Worm (Caenorhabditis elegans) whole organism, young adult: ENCODE data around the gene mdf-2.
A peak's percentile ranks its signal among the peaks of the same experiment; 100 is the strongest.

Experiments
- B0336.3 ChIP-seq: fragments of 200-800 bp; sonication (Bioruptor generic); IDR thresholded peaks from 2 replicates; pipeline ENCODE4 v1.3.6; 2022; ENCODE audit warnings: missing genetic modification characterization, missing compliant biosample characterization
- C06A6.2 ChIP-seq: fragments of 200-800 bp; sonication (Bioruptor generic); conservative IDR thresholded peaks from 2 replicates; pipeline ENCODE4 v1.3.6; 2022; ENCODE audit warnings: missing genetic modification characterization, missing compliant biosample characterization
- C17E4.6 ChIP-seq: fragments of 200-800 bp; sonication (Bioruptor generic); IDR thresholded peaks from 2 replicates; pipeline ENCODE4 v1.3.6; 2022; ENCODE audit warnings: missing genetic modification reagents, missing genetic modification characterization, missing compliant biosample characterization
- D2030.7 ChIP-seq: fragments of 200-800 bp; sonication (Bioruptor generic); IDR thresholded peaks from 2 replicates; pipeline ENCODE4 v1.3.6; 2022; ENCODE audit warnings: missing genetic modification reagents, missing genetic modification characterization, missing compliant biosample characterization
- F10E7.11 ChIP-seq: sonication (generic microtip); optimal IDR thresholded peaks from 2 replicates; lab custom pipeline; 2017; ENCODE audit warnings: mild to moderate bottlenecking, missing genetic modification characterization, moderate library complexity, missing compliant biosample characterization
- F33H1.4 ChIP-seq: fragments of 200-800 bp; sonication (Bioruptor generic); IDR thresholded peaks from 2 replicates; pipeline ENCODE4 v1.3.6; 2022; ENCODE audit warnings: missing genetic modification reagents, missing genetic modification characterization, missing compliant biosample characterization
- F37B4.10 ChIP-seq: fragments of 200-800 bp; sonication (Bioruptor generic); IDR thresholded peaks from 2 replicates; pipeline ENCODE4 v1.3.6; 2022; ENCODE audit warnings: missing genetic modification characterization, missing compliant biosample characterization
- F49E8.2 ChIP-seq: sonication (generic microtip); optimal IDR thresholded peaks from 3 replicates; lab custom pipeline; 2017; ENCODE audit warnings: missing genetic modification characterization, mild to moderate bottlenecking, missing compliant biosample characterization, antibody characterized with exemption, moderate library complexity; ENCODE audit not compliant: insufficient read depth
- F52B5.7 ChIP-seq: sonication (generic microtip); optimal IDR thresholded peaks from 2 replicates; lab custom pipeline; 2016; ENCODE audit warnings: mild to moderate bottlenecking, missing genetic modification characterization, missing compliant biosample characterization
- K12H6.12 ChIP-seq: fragments of 200-800 bp; sonication (Bioruptor generic); optimal IDR thresholded peaks from 2 replicates; lab custom pipeline; 2018; ENCODE audit warnings: mild to moderate bottlenecking, missing genetic modification characterization, missing compliant biosample characterization
- Y53F4B.3 ChIP-seq: fragments of 200-800 bp; sonication (Bioruptor generic); IDR thresholded peaks from 2 replicates; pipeline ENCODE4 v1.3.6; 2022; ENCODE audit warnings: missing genetic modification reagents, missing genetic modification characterization, missing compliant biosample characterization
- ama-1 ChIP-seq, 3 experiments: fragments of 150-350 bp in 1 of 3; sonication (generic microtip) in 2 of 3; optimal IDR thresholded peaks; 2 replicates each; lab custom pipeline; 2014 to 2018; ENCODE audit warnings: missing biosample characterization in 2 of 3, missing genetic modification characterization in 2 of 3, missing genetic modification reagents in 2 of 3
- aptf-2 ChIP-seq: fragments of 200-800 bp; sonication (Bioruptor generic); conservative IDR thresholded peaks from 2 replicates; pipeline ENCODE4 v1.3.6; 2022; ENCODE audit warnings: missing genetic modification reagents, missing genetic modification characterization, missing compliant biosample characterization
- attf-3 ChIP-seq: fragments of 200-800 bp; sonication (Bioruptor generic); conservative IDR thresholded peaks from 2 replicates; pipeline ENCODE4 v1.3.6; 2022; ENCODE audit warnings: missing genetic modification reagents, missing genetic modification characterization, missing compliant biosample characterization
- attf-6 ChIP-seq: fragments of 200-800 bp; sonication (Bioruptor generic); IDR thresholded peaks from 2 replicates; pipeline ENCODE4 v1.3.6; 2022; ENCODE audit warnings: missing genetic modification reagents, missing genetic modification characterization, missing compliant biosample characterization
- bed-1 ChIP-seq: fragments of 200-800 bp; sonication (Bioruptor generic); IDR thresholded peaks from 2 replicates; pipeline ENCODE4 v1.3.6; 2022; ENCODE audit warnings: missing genetic modification reagents, missing genetic modification characterization, missing compliant biosample characterization
- ceh-100 ChIP-seq: fragments of 200-800 bp; sonication (Bioruptor generic); IDR thresholded peaks from 2 replicates; pipeline ENCODE4 v1.3.6; 2022; ENCODE audit warnings: missing genetic modification reagents, missing genetic modification characterization, missing compliant biosample characterization
- ceh-40 ChIP-seq: fragments of 200-800 bp; sonication (Bioruptor generic); IDR thresholded peaks from 2 replicates; pipeline ENCODE4 v1.3.6; 2022; ENCODE audit warnings: missing genetic modification characterization, missing compliant biosample characterization
- ceh-58 ChIP-seq: fragments of 200-800 bp; sonication (Bioruptor generic); IDR thresholded peaks from 2 replicates; pipeline ENCODE4 v1.3.6; 2022; ENCODE audit warnings: missing genetic modification characterization, missing compliant biosample characterization
- chd-7 ChIP-seq: sonication (generic microtip); optimal IDR thresholded peaks from 2 replicates; lab custom pipeline; 2016; ENCODE audit warnings: mild to moderate bottlenecking, missing genetic modification characterization, moderate library complexity, missing compliant biosample characterization
- efl-1 ChIP-seq: fragments of 150-350 bp; optimal IDR thresholded peaks from 2 replicates; lab custom pipeline; 2014; ENCODE audit warnings: missing biosample characterization, missing genetic modification reagents, missing genetic modification characterization
- egl-44 ChIP-seq: fragments of 200-800 bp; sonication (Bioruptor generic); IDR thresholded peaks from 2 replicates; pipeline ENCODE4 v1.3.6; 2022; ENCODE audit warnings: missing genetic modification reagents, missing genetic modification characterization, missing compliant biosample characterization
- egrh-3 ChIP-seq: fragments of 200-800 bp; sonication (Bioruptor generic); IDR thresholded peaks from 2 replicates; pipeline ENCODE4 v1.3.6; 2022; ENCODE audit warnings: missing genetic modification reagents, missing genetic modification characterization, missing compliant biosample characterization
- ets-4 ChIP-seq: fragments of 200-800 bp; sonication (Bioruptor generic); optimal IDR thresholded peaks from 2 replicates; lab custom pipeline; 2018; ENCODE audit warnings: mild to moderate bottlenecking, missing genetic modification characterization, missing compliant biosample characterization
- hlh-26 ChIP-seq: fragments of 200-800 bp; sonication (Bioruptor generic); conservative IDR thresholded peaks from 2 replicates; pipeline ENCODE4 v1.3.6; 2022; ENCODE audit warnings: missing genetic modification reagents, missing genetic modification characterization, missing compliant biosample characterization
- hsf-1 ChIP-seq: fragments of 200-800 bp; sonication (Bioruptor generic); IDR thresholded peaks from 2 replicates; pipeline ENCODE4 v1.3.6; 2022; ENCODE audit warnings: missing genetic modification reagents, missing genetic modification characterization, missing compliant biosample characterization
- lir-1 ChIP-seq: fragments of 200-800 bp; sonication (Bioruptor generic); conservative IDR thresholded peaks from 2 replicates; pipeline ENCODE4 v1.3.6; 2022; ENCODE audit warnings: missing genetic modification reagents, missing genetic modification characterization, missing compliant biosample characterization
- lsy-27 ChIP-seq: sonication (generic microtip); optimal IDR thresholded peaks from 2 replicates; lab custom pipeline; 2017; ENCODE audit warnings: missing genetic modification characterization, mild to moderate bottlenecking, missing compliant biosample characterization, antibody characterized with exemption, missing genotype, borderline replicate concordance; ENCODE audit not compliant: insufficient read depth
- nfya-1 ChIP-seq: sonication (generic microtip); optimal IDR thresholded peaks from 2 replicates; lab custom pipeline; 2017; ENCODE audit warnings: antibody characterized with exemption, missing compliant biosample characterization, missing genetic modification characterization, borderline replicate concordance; ENCODE audit not compliant: insufficient read depth
- nfya-2 ChIP-seq: fragments of 200-800 bp; sonication (Bioruptor generic); IDR thresholded peaks from 2 replicates; pipeline ENCODE4 v1.3.6; 2022; ENCODE audit warnings: missing genetic modification reagents, missing genetic modification characterization, missing compliant biosample characterization
- nhr-179 ChIP-seq: sonication (generic microtip); optimal IDR thresholded peaks from 2 replicates; lab custom pipeline; 2016; ENCODE audit warnings: mild to moderate bottlenecking, missing genetic modification characterization, missing compliant biosample characterization
- nhr-80 ChIP-seq: sonication (generic microtip); optimal IDR thresholded peaks from 2 replicates; lab custom pipeline; 2016; ENCODE audit warnings: missing genetic modification characterization, missing compliant biosample characterization
- nhr-90 ChIP-seq: sonication (generic microtip); optimal IDR thresholded peaks from 2 replicates; lab custom pipeline; 2016; ENCODE audit warnings: missing genotype, mild to moderate bottlenecking, missing genetic modification characterization, missing compliant biosample characterization
- pbrm-1 ChIP-seq: fragments of 200-800 bp; sonication (Bioruptor generic); IDR thresholded peaks from 2 replicates; pipeline ENCODE4 v1.3.6; 2022; ENCODE audit warnings: missing genetic modification reagents, missing genetic modification characterization, missing compliant biosample characterization
- pha-4 ChIP-seq: fragments of 150-350 bp; sonication (generic microtip); optimal IDR thresholded peaks from 2 replicates; lab custom pipeline; 2014; ENCODE audit warnings: missing biosample characterization, missing genetic modification reagents, missing genetic modification characterization
- sea-2 ChIP-seq: fragments of 200-800 bp; sonication (Bioruptor generic); IDR thresholded peaks from 2 replicates; pipeline ENCODE4 v1.3.6; 2022; ENCODE audit warnings: missing genetic modification characterization, missing compliant biosample characterization
- snpc-1.3 ChIP-seq: sonication (generic microtip); optimal IDR thresholded peaks from 2 replicates; lab custom pipeline; 2017; ENCODE audit warnings: missing genetic modification characterization, mild to moderate bottlenecking, missing compliant biosample characterization, antibody characterized with exemption, moderate library complexity, missing genotype, missing genetic modification reagents; ENCODE audit not compliant: insufficient read depth
- sptf-2 ChIP-seq: fragments of 200-800 bp; sonication (Bioruptor generic); optimal IDR thresholded peaks from 2 replicates; lab custom pipeline; 2018; ENCODE audit warnings: mild to moderate bottlenecking, missing genetic modification characterization, missing compliant biosample characterization
- xnd-1 ChIP-seq: sonication (generic microtip); optimal IDR thresholded peaks from 2 replicates; lab custom pipeline; 2016; ENCODE audit warnings: missing genotype, missing genetic modification reagents, missing genetic modification characterization, missing compliant biosample characterization
- zim-3 ChIP-seq: sonication (generic microtip); optimal IDR thresholded peaks from 2 replicates; lab custom pipeline; 2017; ENCODE audit warnings: mild to moderate bottlenecking, missing genetic modification characterization, moderate library complexity, missing compliant biosample characterization
- ztf-26 ChIP-seq: sonication (generic microtip); optimal IDR thresholded peaks from 2 replicates; lab custom pipeline; 2017; ENCODE audit warnings: missing genetic modification characterization, missing compliant biosample characterization
- ztf-3 ChIP-seq: fragments of 200-800 bp; sonication (Bioruptor generic); optimal IDR thresholded peaks from 2 replicates; lab custom pipeline; 2018; ENCODE audit warnings: mild to moderate bottlenecking, missing genetic modification characterization, missing compliant biosample characterization

The mdf-2 gene

DNA sequence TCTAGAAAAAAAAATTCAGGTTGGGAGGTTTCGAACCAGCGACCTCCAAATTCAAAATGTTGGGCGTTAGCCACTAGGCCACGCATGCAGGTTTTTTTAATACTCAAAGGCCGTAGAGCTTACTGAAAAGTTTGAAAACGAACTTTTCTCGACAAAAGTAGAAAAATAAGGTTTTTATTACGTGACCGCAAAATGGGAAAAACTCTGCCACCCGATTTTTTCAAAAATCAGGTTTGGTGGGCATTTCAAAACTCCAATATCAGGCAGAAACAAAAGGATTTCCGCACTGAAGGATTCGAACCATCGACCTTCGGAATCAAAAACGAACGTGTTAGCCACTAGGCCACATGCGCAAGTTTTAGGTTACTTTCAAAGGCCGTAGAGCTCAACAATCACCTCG lies 17.8 kb upstream of the mdf-2 start (continued):
- TF ChIP-seq nfya-2 (GFP tag; lab: Robert Waterston, UW) (no peak), sea-2 (GFP tag; lab: Robert Waterston, UW) (no peak), ets-4 (no peak), K12H6.12 (no peak), nhr-179 (no peak), D2030.7 (GFP tag; lab: Robert Waterston, UW) (no peak; the same call in 1 of the 2 replicates), sptf-2 (GFP tag; lab: Kevin White, UChicago) (no peak), ztf-3 (no peak), attf-3 (GFP tag; lab: Robert Waterston, UW) (no peak), aptf-2 (GFP tag; lab: Robert Waterston, UW) (no peak), C06A6.2 (GFP tag; lab: Robert Waterston, UW) (no peak), pbrm-1 (GFP tag; lab: Robert Waterston, UW) (0 out of 2 replicates have a peak, but pooled peaks have one; percentile 49), nfya-1 (tag; lab: Kevin White, UChicago) (no peak), ceh-58 (no peak), Y53F4B.3 (GFP tag; lab: Robert Waterston, UW) (no peak), xnd-1 (tag; lab: Kevin White, UChicago) (peak; percentile 7), F33H1.4 (GFP tag; lab: Robert Waterston, UW) (no peak), F49E8.2 (peak; percentile 4), lsy-27 (tag; lab: Kevin White, UChicago) (no peak), snpc-1.3 (tag; lab: Kevin White, UChicago) (no peak), ama-1 (optimal IDR thresholded peaks at IDR 0.05; lab: Kevin White, UChicago) (no peak), ama-1 (GFP tag; optimal IDR thresholded peaks at IDR 0.05; lab: Kevin White, UChicago) (peak in 1 of 2 experiments; percentile 49), bed-1 (GFP tag; lab: Robert Waterston, UW) (no peak), chd-7 (peak; percentile 42), F10E7.11 (tag; lab: Kevin White, UChicago) (no peak), hsf-1 (GFP tag; lab: Robert Waterston, UW) (no peak), ceh-40 (GFP tag; lab: Robert Waterston, UW) (no peak), nhr-80 (tag; lab: Kevin White, UChicago) (no peak), C17E4.6 (GFP tag; lab: Robert Waterston, UW) (no peak), nhr-90 (peak; percentile 56), egl-44 (GFP tag; lab: Robert Waterston, UW) (no peak), zim-3 (tag; lab: Kevin White, UChicago) (no peak), lir-1 (GFP tag; lab: Robert Waterston, UW) (no peak), egrh-3 (no peak), F37B4.10 (no peak), pha-4 (tag; lab: Kevin White, UChicago) (no peak), attf-6 (GFP tag; lab: Robert Waterston, UW) (no peak), hlh-26 (GFP tag; lab: Robert Waterston, UW) (no peak), B0336.3 (GFP tag; lab: Robert Waterston, UW) (peak; percentile 14; the same call in 1 of the 2 replicates), ceh-100 (GFP tag; lab: Robert Waterston, UW) (no peak), efl-1 (no peak), ztf-26 (tag; lab: Kevin White, UChicago) (no peak), F52B5.7 (tag; lab: Kevin White, UChicago) (peak; percentile 25)
- TF ChIP-seq, all 124 proteins: peak for 35
